Worm (Caenorhabditis elegans): ENCODE results near the gene cdc-48.2.

DNA sequence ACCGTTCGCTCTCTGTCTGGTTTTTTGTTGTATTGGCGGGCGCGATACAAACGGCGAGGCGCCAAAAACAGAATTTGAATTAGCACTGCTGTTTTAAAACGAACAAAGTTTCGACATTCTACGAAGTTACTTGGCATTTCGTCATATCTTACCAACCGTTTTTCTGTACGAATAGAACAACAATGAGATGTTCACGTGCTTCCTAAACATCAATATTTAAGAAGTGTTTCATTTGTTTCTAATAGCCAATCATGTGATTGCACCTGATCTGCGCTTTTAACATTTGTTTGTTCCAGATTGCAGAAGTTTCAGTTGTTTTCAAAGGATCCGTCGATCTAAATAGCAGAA is 9.3 kb upstream of the cdc-48.2 start:
- TF ChIP-seq zip-2 (tag; optimal IDR thresholded peaks at IDR 0.05) (no peak), nhr-111 (GFP tag; optimal IDR thresholded peaks at IDR 0.05) (no peak)
